Worm (Caenorhabditis elegans) whole organism, L2 larva: ENCODE measurements around the gene spop-1.
"Not testable (repeated sequence)": the region's sequence is repeated elsewhere in the genome, so short reads cannot be mapped to it uniquely, and the experiment has no call there.

Source experiments
- R02D3.7 ChIP-seq: fragments of 150-350 bp; optimal IDR thresholded peaks from 2 replicates; lab custom pipeline; 2014; ENCODE audit warnings: missing biosample characterization, missing genetic modification characterization
- egl-27 ChIP-seq: sonication (generic microtip); optimal IDR thresholded peaks from 3 replicates; lab custom pipeline; 2017; ENCODE audit warnings: missing biosample characterization, missing genetic modification reagents, missing genetic modification characterization
- elt-3 ChIP-seq: sonication (generic microtip); optimal IDR thresholded peaks from 2 replicates; lab custom pipeline; 2017; ENCODE audit warnings: missing biosample characterization, missing genetic modification characterization
- fos-1 ChIP-seq: fragments of 150-350 bp; optimal IDR thresholded peaks from 2 replicates; lab custom pipeline; 2014; ENCODE audit warnings: missing biosample characterization, missing genetic modification characterization
- lin-11 ChIP-seq: fragments of 150-350 bp; sonication (generic microtip); optimal IDR thresholded peaks from 2 replicates; lab custom pipeline; 2014; ENCODE audit warnings: missing biosample characterization, missing genetic modification characterization, inconsistent platforms, mixed read lengths
- nhr-11 ChIP-seq: fragments of 150-350 bp; optimal IDR thresholded peaks from 2 replicates; lab custom pipeline; 2014; ENCODE audit warnings: missing biosample characterization, missing genetic modification characterization
- skn-1 ChIP-seq: sonication (generic microtip); optimal IDR thresholded peaks from 2 replicates; lab custom pipeline; 2017; ENCODE audit warnings: missing biosample characterization, missing genetic modification characterization
- snpc-4 ChIP-seq: fragments of 150-350 bp; optimal IDR thresholded peaks from 2 replicates; lab custom pipeline; 2014; ENCODE audit warnings: missing biosample characterization, missing genetic modification characterization
- zag-1 ChIP-seq: fragments of 150-350 bp; optimal IDR thresholded peaks from 2 replicates; lab custom pipeline; 2014; ENCODE audit warnings: missing biosample characterization, missing genetic modification characterization

- TF ChIP-seq skn-1, nhr-11, R02D3.7, egl-27, snpc-4, fos-1, lin-11, zag-1, elt-3 (tag; lab: Kevin White, UChicago): not testable (repeated sequence)
Measured at ce11 chrIII:10050321-10050720, 47.6 kb downstream of the spop-1 start, which contains the start of gene T16G12.3.
